Worm (Caenorhabditis elegans) whole organism, L4 larva: ENCODE results near the gene R07B7.6.

ENCODE experiments used
- F26F4.8 ChIP-seq: fragments of 200-800 bp; sonication (Bioruptor generic); conservative IDR thresholded peaks from 2 replicates; pipeline ENCODE4 v1.3.6; 2022; ENCODE audit warnings: missing genetic modification characterization, missing compliant biosample characterization
- F37D6.2 ChIP-seq: sonication (generic microtip); optimal IDR thresholded peaks from 2 replicates; lab custom pipeline; 2016; ENCODE audit warnings: mild to moderate bottlenecking, missing genetic modification characterization, missing compliant biosample characterization
- F49E8.2 ChIP-seq: sonication (generic microtip); optimal IDR thresholded peaks from 2 replicates; lab custom pipeline; 2016; ENCODE audit warnings: missing compliant biosample characterization, mild to moderate bottlenecking, missing genetic modification characterization, borderline replicate concordance
- T26A8.4 ChIP-seq: fragments of 200-800 bp; sonication (Bioruptor generic); IDR thresholded peaks from 2 replicates; pipeline ENCODE4 v1.3.6; 2022; ENCODE audit warnings: missing genetic modification characterization, missing compliant biosample characterization
- Y105C5A.15 ChIP-seq: fragments of 200-800 bp; sonication (Bioruptor generic); IDR thresholded peaks from 2 replicates; pipeline ENCODE4 v1.3.6; 2022; ENCODE audit warnings: missing genetic modification characterization, missing compliant biosample characterization
- Y5F2A.4 ChIP-seq: fragments of 200-800 bp; sonication (Bioruptor generic); optimal IDR thresholded peaks from 2 replicates; lab custom pipeline; 2018; ENCODE audit warnings: mild to moderate bottlenecking, missing genetic modification characterization, missing compliant biosample characterization
- Y75B8A.6 ChIP-seq: fragments of 200-800 bp; sonication (Bioruptor generic); IDR thresholded peaks from 2 replicates; pipeline ENCODE4 v1.3.6; 2022; ENCODE audit warnings: missing genetic modification reagents, missing genetic modification characterization, missing compliant biosample characterization
- ZK546.5 ChIP-seq, 2 experiments: sonication (generic microtip); optimal IDR thresholded peaks; 2 replicates each; lab custom pipeline; 2017; ENCODE audit warnings: missing biosample characterization in 2 of 2, missing genetic modification characterization in 2 of 2
- aha-1 ChIP-seq: fragments of 150-350 bp; peaks from one replicate; lab custom pipeline; 2014; ENCODE audit warnings: missing biosample characterization, missing genetic modification characterization
- aly-2 ChIP-seq: sonication (generic microtip); optimal IDR thresholded peaks from 2 replicates; lab custom pipeline; 2018; ENCODE audit warnings: missing biosample characterization, missing genetic modification characterization
- attf-4 ChIP-seq: sonication (generic microtip); optimal IDR thresholded peaks from 3 replicates; lab custom pipeline; 2017; ENCODE audit warnings: missing biosample characterization, missing genetic modification characterization
- ceh-62 ChIP-seq: sonication (generic microtip); optimal IDR thresholded peaks from 2 replicates; lab custom pipeline; 2017; ENCODE audit warnings: missing biosample characterization, missing genetic modification characterization
- ctbp-1 ChIP-seq: fragments of 200-800 bp; sonication (Bioruptor generic); IDR thresholded peaks from 2 replicates; pipeline ENCODE4 v1.3.6; 2022; ENCODE audit warnings: missing genetic modification reagents, missing genetic modification characterization, missing compliant biosample characterization
- daf-16 ChIP-seq, 3 experiments: sonication (generic microtip); optimal IDR thresholded peaks; 2 replicates each; lab custom pipeline; 2016 to 2017; ENCODE audit warnings: missing genetic modification characterization in 3 of 3, missing genetic modification reagents in 3 of 3, mild to moderate bottlenecking in 2 of 3, missing compliant biosample characterization in 2 of 3, missing biosample characterization in 1 of 3, moderate library complexity in 1 of 3
- daf-19 ChIP-seq: fragments of 200-800 bp; sonication (Bioruptor generic); conservative IDR thresholded peaks from 2 replicates; pipeline ENCODE4 v1.3.6; 2022; ENCODE audit warnings: missing genetic modification characterization, missing compliant biosample characterization
- dmd-6 ChIP-seq: fragments of 200-800 bp; sonication (Bioruptor generic); IDR thresholded peaks from 2 replicates; pipeline ENCODE4 v1.3.6; 2022; ENCODE audit warnings: missing genetic modification reagents, missing genetic modification characterization, missing compliant biosample characterization
- duxl-1 ChIP-seq: sonication (generic microtip); optimal IDR thresholded peaks from 2 replicates; lab custom pipeline; 2016; ENCODE audit warnings: mild to moderate bottlenecking, missing genetic modification characterization, moderate library complexity, missing compliant biosample characterization; ENCODE audit not compliant: poor library complexity
- dve-1 ChIP-seq: sonication (generic microtip); optimal IDR thresholded peaks from 2 replicates; lab custom pipeline; 2017; ENCODE audit warnings: antibody characterized with exemption, mild to moderate bottlenecking, missing genetic modification characterization, missing compliant biosample characterization; ENCODE audit not compliant: insufficient read depth
- fkh-10 ChIP-seq: fragments of 150-350 bp; optimal IDR thresholded peaks from 2 replicates; lab custom pipeline; 2014; ENCODE audit warnings: missing biosample characterization, missing genetic modification reagents, missing genetic modification characterization
- fos-1 ChIP-seq: fragments of 150-350 bp; optimal IDR thresholded peaks from 2 replicates; lab custom pipeline; 2014; ENCODE audit warnings: missing biosample characterization, missing genetic modification characterization
- gei-8 ChIP-seq: fragments of 200-800 bp; sonication (Bioruptor generic); optimal IDR thresholded peaks from 2 replicates; lab custom pipeline; 2018; ENCODE audit warnings: mild to moderate bottlenecking, missing genetic modification characterization, missing compliant biosample characterization
- hif-1 ChIP-seq, 2 experiments: sonication (generic microtip); optimal IDR thresholded peaks; 2 replicates each; lab custom pipeline; 2016 to 2017; ENCODE audit warnings: missing compliant biosample characterization in 2 of 2, missing genetic modification characterization in 2 of 2, missing genetic modification reagents in 2 of 2, missing genotype in 2 of 2, mild to moderate bottlenecking in 1 of 2
- hlh-11 ChIP-seq: fragments of 200-800 bp; sonication (Bioruptor generic); optimal IDR thresholded peaks from 2 replicates; lab custom pipeline; 2018; ENCODE audit warnings: mild to moderate bottlenecking, missing genetic modification characterization, missing compliant biosample characterization
- hmg-1.1 ChIP-seq: fragments of 200-800 bp; sonication (Bioruptor generic); IDR thresholded peaks from 2 replicates; pipeline ENCODE4 v1.3.6; 2022; ENCODE audit warnings: missing genetic modification reagents, missing genetic modification characterization, missing compliant biosample characterization
- jun-1 ChIP-seq: fragments of 150-350 bp; optimal IDR thresholded peaks from 2 replicates; lab custom pipeline; 2014; ENCODE audit warnings: missing biosample characterization, missing genetic modification reagents, missing genetic modification characterization
- lin-15B ChIP-seq: fragments of 150-350 bp; sonication (generic microtip); optimal IDR thresholded peaks from 3 replicates; lab custom pipeline; 2014; ENCODE audit warnings: missing biosample characterization, missing genetic modification characterization
- lin-39 ChIP-seq: fragments of 150-350 bp; optimal IDR thresholded peaks from 2 replicates; lab custom pipeline; 2014; ENCODE audit warnings: missing biosample characterization, missing genetic modification reagents, missing genetic modification characterization
- mdt-29 ChIP-seq: fragments of 200-800 bp; sonication (Bioruptor generic); IDR thresholded peaks from 2 replicates; pipeline ENCODE4 v1.3.6; 2022; ENCODE audit warnings: missing genetic modification reagents, missing genetic modification characterization, missing compliant biosample characterization
- mep-1 ChIP-seq: fragments of 150-350 bp; sonication (generic microtip); optimal IDR thresholded peaks from 3 replicates; lab custom pipeline; 2014; ENCODE audit warnings: missing biosample characterization, missing genetic modification characterization
- mes-2 ChIP-seq: sonication (generic microtip); optimal IDR thresholded peaks from 2 replicates; lab custom pipeline; 2016; ENCODE audit warnings: missing genotype, mild to moderate bottlenecking, missing genetic modification characterization, missing compliant biosample characterization; ENCODE audit not compliant: poor library complexity, severe bottlenecking
- mxl-3 ChIP-seq: fragments of 200-800 bp; sonication (Bioruptor generic); optimal IDR thresholded peaks from 2 replicates; lab custom pipeline; 2018; ENCODE audit warnings: mild to moderate bottlenecking, missing genetic modification characterization, missing compliant biosample characterization
- nhr-10 ChIP-seq: fragments of 150-350 bp; optimal IDR thresholded peaks from 2 replicates; lab custom pipeline; 2014; ENCODE audit warnings: missing biosample characterization, missing genetic modification characterization
- nhr-28 ChIP-seq: fragments of 150-350 bp; optimal IDR thresholded peaks from 2 replicates; lab custom pipeline; 2014; ENCODE audit warnings: missing biosample characterization, missing genetic modification characterization
- nhr-41 ChIP-seq: fragments of 200-800 bp; sonication (Bioruptor generic); IDR thresholded peaks from 2 replicates; pipeline ENCODE4 v1.3.6; 2022; ENCODE audit warnings: missing genetic modification reagents, missing genetic modification characterization, missing compliant biosample characterization
- nhr-42 ChIP-seq: fragments of 200-800 bp; sonication (Bioruptor generic); IDR thresholded peaks from 2 replicates; pipeline ENCODE4 v1.3.6; 2022; ENCODE audit warnings: missing genetic modification characterization, missing compliant biosample characterization
- nhr-6 ChIP-seq: fragments of 150-350 bp; optimal IDR thresholded peaks from 2 replicates; lab custom pipeline; 2014; ENCODE audit warnings: missing biosample characterization, missing genetic modification characterization
- php-3 ChIP-seq: fragments of 200-800 bp; sonication (Bioruptor generic); IDR thresholded peaks from 2 replicates; pipeline ENCODE4 v1.3.6; 2022; ENCODE audit warnings: missing genetic modification reagents, missing genetic modification characterization, missing compliant biosample characterization
- pqm-1 ChIP-seq: sonication (generic microtip); optimal IDR thresholded peaks from 2 replicates; lab custom pipeline; 2017; ENCODE audit warnings: missing biosample characterization, missing genetic modification characterization
- rbr-2 ChIP-seq: sonication (generic microtip); optimal IDR thresholded peaks from 2 replicates; lab custom pipeline; 2016; ENCODE audit warnings: missing genotype, missing genetic modification characterization, missing compliant biosample characterization
- saeg-2 ChIP-seq: fragments of 200-800 bp; sonication (Bioruptor generic); IDR thresholded peaks from 2 replicates; pipeline ENCODE4 v1.3.6; 2022; ENCODE audit warnings: missing genetic modification reagents, missing genetic modification characterization, missing compliant biosample characterization
- snpc-4 ChIP-seq: fragments of 150-350 bp; optimal IDR thresholded peaks from 2 replicates; lab custom pipeline; 2014; ENCODE audit warnings: missing biosample characterization, missing genetic modification characterization
- spr-1 ChIP-seq: sonication (generic microtip); optimal IDR thresholded peaks from 2 replicates; lab custom pipeline; 2016; ENCODE audit warnings: mild to moderate bottlenecking, missing genetic modification characterization, missing compliant biosample characterization
- spr-3 ChIP-seq: fragments of 200-800 bp; sonication (Bioruptor generic); optimal IDR thresholded peaks from 2 replicates; lab custom pipeline; 2018; ENCODE audit warnings: mild to moderate bottlenecking, missing genetic modification characterization, missing compliant biosample characterization
- tag-97 ChIP-seq: fragments of 200-800 bp; sonication (Bioruptor generic); IDR thresholded peaks from 2 replicates; pipeline ENCODE4 v1.3.6; 2022; ENCODE audit warnings: missing genetic modification characterization, missing compliant biosample characterization
- tra-1 ChIP-seq: fragments of 200-800 bp; sonication (Bioruptor generic); IDR thresholded peaks from 2 replicates; pipeline ENCODE4 v1.3.6; 2022; ENCODE audit warnings: missing genetic modification reagents, missing genetic modification characterization, missing compliant biosample characterization
- unc-39 ChIP-seq: sonication (generic microtip); optimal IDR thresholded peaks from 2 replicates; lab custom pipeline; 2017; ENCODE audit warnings: missing biosample characterization, missing genetic modification characterization
- zfp-2 ChIP-seq: sonication (generic microtip); optimal IDR thresholded peaks from 2 replicates; lab custom pipeline; 2016; ENCODE audit warnings: mild to moderate bottlenecking, missing genetic modification characterization, missing compliant biosample characterization
- zfp-3 ChIP-seq: fragments of 200-800 bp; sonication (Bioruptor generic); conservative IDR thresholded peaks from 2 replicates; pipeline ENCODE4 v1.3.6; 2022; ENCODE audit warnings: missing genetic modification reagents, missing genetic modification characterization, missing compliant biosample characterization
- zip-2 ChIP-seq: fragments of 150-350 bp; optimal IDR thresholded peaks from 2 replicates; lab custom pipeline; 2014; ENCODE audit warnings: missing biosample characterization, missing genetic modification characterization
- ztf-11 ChIP-seq: fragments of 150-350 bp; optimal IDR thresholded peaks from 2 replicates; lab custom pipeline; 2014; ENCODE audit warnings: missing biosample characterization, missing genetic modification characterization
- ztf-7 ChIP-seq: fragments of 150-350 bp; optimal IDR thresholded peaks from 2 replicates; lab custom pipeline; 2014; ENCODE audit warnings: missing biosample characterization, missing genetic modification characterization

R07B7.6 gene

DNA sequence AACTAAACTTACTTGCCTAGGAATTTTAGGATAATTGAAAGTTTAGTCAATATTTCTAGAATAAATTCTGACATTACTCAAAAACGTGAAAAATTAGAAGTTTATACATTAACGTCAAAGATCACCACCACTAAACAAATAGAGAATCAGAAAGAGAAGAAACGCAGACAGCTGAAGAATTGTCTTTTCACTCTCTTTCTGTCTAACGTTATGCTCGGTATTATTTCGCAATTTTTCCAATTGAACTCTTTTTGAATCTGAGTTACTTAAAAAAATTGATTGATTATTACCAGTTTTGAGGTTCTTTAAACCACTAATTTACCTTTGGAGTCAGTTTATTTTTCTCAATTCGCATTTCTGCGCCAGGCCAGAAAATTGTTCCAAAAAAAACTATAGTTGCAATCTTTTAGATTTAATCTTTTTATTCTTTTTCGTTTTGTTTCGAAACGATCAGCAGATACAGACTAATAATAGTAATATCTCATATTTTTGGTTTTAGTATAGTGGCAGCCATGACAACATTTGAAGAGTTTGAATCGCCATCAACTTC lies 26.1 kb upstream of the R07B7.6 start, which contains the start of gene nhr-154 (continued):
- no peak for TF ChIP-seq Y75B8A.6 (GFP tag; lab: Robert Waterston, UW)
- no peak for TF ChIP-seq zfp-3 (GFP tag; lab: Robert Waterston, UW)
- peak; percentile 48 for TF ChIP-seq dve-1 (tag; lab: Kevin White, UChicago)
- TF ChIP-seq aha-1 (tag; lab: Kevin White, UChicago), result peak; percentile 52
- TF ChIP-seq saeg-2 (GFP tag; lab: Robert Waterston, UW), result no peak
- TF ChIP-seq Y105C5A.15, result no peak
- TF ChIP-seq spr-1 (tag; lab: Kevin White, UChicago), result no peak
- no peak for TF ChIP-seq nhr-41 (GFP tag; lab: Robert Waterston, UW)
- TF ChIP-seq tag-97 (GFP tag; lab: Robert Waterston, UW), result no peak
- TF ChIP-seq fkh-10 (GFP tag; lab: Kevin White, UChicago), result no peak
- peak; percentile 6; the same call in 1 of the 2 replicates for TF ChIP-seq dmd-6 (GFP tag; lab: Robert Waterston, UW)
- peak; percentile 20 for TF ChIP-seq mep-1 (tag; lab: Kevin White, UChicago)
- TF ChIP-seq jun-1 (tag; lab: Kevin White, UChicago), result no peak
- TF ChIP-seq mxl-3 (GFP tag; lab: Kevin White, UChicago), result no peak
- TF ChIP-seq daf-19 (GFP tag; lab: Robert Waterston, UW), result no peak
- peak; percentile 81 for TF ChIP-seq nhr-6 (tag; lab: Kevin White, UChicago)
- no peak for TF ChIP-seq ctbp-1 (GFP tag; lab: Robert Waterston, UW)
- no peak for TF ChIP-seq rbr-2 (tag; lab: Kevin White, UChicago)
- no peak for TF ChIP-seq F49E8.2 (tag; lab: Kevin White, UChicago)
- TF ChIP-seq F37D6.2 (tag; lab: Kevin White, UChicago), result no peak
- TF ChIP-seq mdt-29 (GFP tag; lab: Robert Waterston, UW), result no peak
- no peak for TF ChIP-seq mes-2
- TF ChIP-seq zip-2 (tag; lab: Kevin White, UChicago), result no peak
- TF ChIP-seq ZK546.5 (tag; optimal IDR thresholded peaks at IDR 0.05; lab: Kevin White, UChicago), result no peak
- TF ChIP-seq snpc-4 (tag; lab: Kevin White, UChicago), result no peak
- TF ChIP-seq ztf-11 (tag; lab: Kevin White, UChicago), result no peak
- TF ChIP-seq aly-2 (tag; lab: Kevin White, UChicago), result no peak
- TF ChIP-seq nhr-10 (tag; lab: Kevin White, UChicago), result no peak
- no peak for TF ChIP-seq tra-1 (GFP tag; lab: Robert Waterston, UW)
- TF ChIP-seq F26F4.8, result no peak
- TF ChIP-seq hlh-11 (tag; lab: Kevin White, UChicago), result no peak
- peak in 1 of 2 experiments; percentile 62 for TF ChIP-seq hif-1 (tag; optimal IDR thresholded peaks at IDR 0.05; lab: Kevin White, UChicago)
- no peak for TF ChIP-seq ceh-62
- TF ChIP-seq ztf-7 (tag; lab: Kevin White, UChicago), result no peak
- TF ChIP-seq Y5F2A.4 (GFP tag; lab: Kevin White, UChicago), result no peak
- TF ChIP-seq daf-16 (GFP tag; optimal IDR thresholded peaks at IDR 0.05; lab: Kevin White, UChicago), result no peak
- TF ChIP-seq daf-16 (tag; optimal IDR thresholded peaks at IDR 0.05; lab: Kevin White, UChicago), result peak; percentile 33
- TF ChIP-seq unc-39 (tag; lab: Kevin White, UChicago), result no peak
- no peak for TF ChIP-seq lin-39 (tag; lab: Kevin White, UChicago)
- no peak for TF ChIP-seq spr-3 (GFP tag; lab: Kevin White, UChicago)
- no peak for TF ChIP-seq fos-1 (tag; lab: Kevin White, UChicago)
- TF ChIP-seq php-3 (GFP tag; lab: Robert Waterston, UW), result no peak
- no peak for TF ChIP-seq T26A8.4 (GFP tag; lab: Robert Waterston, UW)
- no peak for TF ChIP-seq duxl-1 (tag; lab: Kevin White, UChicago)
- TF ChIP-seq lin-15B (tag; lab: Kevin White, UChicago), result no peak
- TF ChIP-seq nhr-28, result peak; percentile 39
- TF ChIP-seq hmg-1.1 (GFP tag; lab: Robert Waterston, UW), result peak; percentile 52; the same call in 1 of the 2 replicates
- no peak for TF ChIP-seq zfp-2 (tag; lab: Kevin White, UChicago)
- no peak for TF ChIP-seq gei-8 (GFP tag; lab: Kevin White, UChicago)
- peak; percentile 4 for TF ChIP-seq pqm-1 (tag; lab: Kevin White, UChicago)
- TF ChIP-seq attf-4 (tag; lab: Kevin White, UChicago), result no peak
- no peak for TF ChIP-seq nhr-42 (GFP tag; lab: Robert Waterston, UW)
